Worm (Caenorhabditis elegans): Measurements from ENCODE around the gene fbxa-210.

The fbxa-210 gene

ce11 chrV:18144442-18144841, 19.3 kb downstream of the fbxa-210 start:
- TF ChIP-seq C17E4.6 (GFP tag; IDR thresholded peaks at IDR 0.05) (no peak), him-1 (tag; optimal IDR thresholded peaks at IDR 0.05) (no peak), mxl-1 (tag; optimal IDR thresholded peaks at IDR 0.05) (no peak), hlh-26 (GFP tag; conservative IDR thresholded peaks at IDR 0.05) (no peak), aptf-2 (GFP tag; conservative IDR thresholded peaks at IDR 0.05) (no peak), F52B5.7 (tag; optimal IDR thresholded peaks at IDR 0.05) (no peak), K11D2.4 (GFP tag; IDR thresholded peaks at IDR 0.05) (no peak), ceh-58 (GFP tag; IDR thresholded peaks at IDR 0.05) (no peak), ztf-6 (GFP tag; IDR thresholded peaks at IDR 0.05) (no peak), atf-7 (tag; optimal IDR thresholded peaks at IDR 0.05) (no peak), F39B2.1 (GFP tag; IDR thresholded peaks at IDR 0.05) (no peak), ceh-100 (GFP tag; IDR thresholded peaks at IDR 0.05) (no peak), snpc-3.4 (tag; optimal IDR thresholded peaks at IDR 0.05) (no peak), lir-1 (GFP tag; conservative IDR thresholded peaks at IDR 0.05) (no peak), hmg-1.2 (GFP tag; IDR thresholded peaks at IDR 0.05) (no peak), F37B4.10 (GFP tag; IDR thresholded peaks at IDR 0.05) (no peak), sptf-2 (GFP tag; optimal IDR thresholded peaks at IDR 0.05) (no peak), F23B12.7 (tag; optimal IDR thresholded peaks at IDR 0.05; ENCODE audit: insufficient read depth) (no peak), Y67H2A.10 (GFP tag; conservative IDR thresholded peaks at IDR 0.05) (no peak), efl-1 (GFP tag; optimal IDR thresholded peaks at IDR 0.05) (no peak)

ce11 chrV:18146077-18146476, 20.9 kb downstream of the fbxa-210 start, which contains the start of gene C14A6.3:
Gene C14A6.3, plus strand, starts transcription at chrV:18146377.
- TF ChIP-seq nfya-2 (GFP tag; IDR thresholded peaks at IDR 0.05) (no peak), ztf-18 (tag; optimal IDR thresholded peaks at IDR 0.05) (no peak), lsy-27 (tag; optimal IDR thresholded peaks at IDR 0.05; ENCODE audit: borderline replicate concordance, insufficient read depth) (no peak), nfyb-1 (GFP tag; IDR thresholded peaks at IDR 0.05) (no peak), bed-1 (GFP tag; IDR thresholded peaks at IDR 0.05) (no peak)

ce11 chrV:18157707-18158106, 32.5 kb downstream of the fbxa-210 start, which contains the start of gene clec-48:
Gene clec-48, plus strand, starts transcription at chrV:18158026.
- TF ChIP-seq ceh-58 (GFP tag; IDR thresholded peaks at IDR 0.05) (no peak), nhr-80 (tag; optimal IDR thresholded peaks at IDR 0.05) (peak; percentile 9)

- no peak for TF ChIP-seq dox-1 (GFP tag; IDR thresholded peaks at IDR 0.05)
- TF ChIP-seq egl-44 (GFP tag; IDR thresholded peaks at IDR 0.05) = no peak
- TF ChIP-seq snpc-1.3 (tag; optimal IDR thresholded peaks at IDR 0.05; ENCODE audit: insufficient read depth) = no peak
Measured at ce11 chrV:18158172-18158571, 33.0 kb downstream of the fbxa-210 start.

- TF ChIP-seq unc-62 (GFP tag; optimal IDR thresholded peaks at IDR 0.05) = no peak
- no peak for TF ChIP-seq ceh-27 (GFP tag; optimal IDR thresholded peaks at IDR 0.05)
- TF ChIP-seq mcd-1 (GFP tag; IDR thresholded peaks at IDR 0.05) = no peak
- no peak for TF ChIP-seq let-526 (GFP tag; IDR thresholded peaks at IDR 0.05)
- no peak for TF ChIP-seq rpc-1 (optimal IDR thresholded peaks at IDR 0.05)
- TF ChIP-seq rpc-1 (tag; optimal IDR thresholded peaks at IDR 0.05) = no peak
- no peak for TF ChIP-seq aptf-3 (GFP tag; IDR thresholded peaks at IDR 0.05)
- no peak for TF ChIP-seq tbx-9 (tag; optimal IDR thresholded peaks at IDR 0.05; ENCODE audit: borderline replicate concordance)
- TF ChIP-seq nfyb-1 (GFP tag; IDR thresholded peaks at IDR 0.05) = no peak
- no peak for TF ChIP-seq lir-1 (GFP tag; conservative IDR thresholded peaks at IDR 0.05)
Measured at ce11 chrV:18161228-18161627, 36.1 kb downstream of the fbxa-210 start, which contains the start of gene C14A6.13. Gene C14A6.13, minus strand, starts transcription at chrV:18161328.
